Fruit fly (Drosophila melanogaster) whole organism, pupa: ENCODE measurements around the gene CG6333.
A peak's percentile ranks its signal among the peaks of the same experiment; 100 is the strongest.

Experiments
- CG10348 ChIP-seq: fragments of 200-800 bp; sonication (Bioruptor generic); IDR thresholded peaks from 2 replicates; pipeline ENCODE4 v1.3.6; 2022; ENCODE audit warnings: missing biosample characterization, missing genetic modification characterization
- CG12605 ChIP-seq: fragments of 200-800 bp; sonication (Bioruptor generic); IDR thresholded peaks from 2 replicates; pipeline ENCODE4 v1.3.6; 2022; ENCODE audit warnings: missing biosample characterization, missing genetic modification characterization
- CG13204 ChIP-seq: fragments of 200-800 bp; sonication (Bioruptor generic); optimal IDR thresholded peaks from 2 replicates; lab custom pipeline; 2018; ENCODE audit warnings: missing biosample characterization, mild to moderate bottlenecking, missing genetic modification characterization, moderate library complexity
- CG14655 ChIP-seq: fragments of 200-800 bp; sonication (Bioruptor generic); optimal IDR thresholded peaks from 3 replicates; lab custom pipeline; 2017; ENCODE audit warnings: mild to moderate bottlenecking, missing biosample characterization, missing genetic modification reagents, missing genetic modification characterization
- CG15710 ChIP-seq: fragments of 200-800 bp; sonication (Bioruptor generic); optimal IDR thresholded peaks from 2 replicates; lab custom pipeline; 2018; ENCODE audit warnings: missing biosample characterization, mild to moderate bottlenecking, missing genetic modification characterization, moderate library complexity
- CG17806 ChIP-seq: fragments of 200-800 bp; sonication (Bioruptor generic); optimal IDR thresholded peaks from 2 replicates; lab custom pipeline; 2018; ENCODE audit warnings: missing biosample characterization, mild to moderate bottlenecking, missing genetic modification characterization, moderate library complexity
- CG32121 ChIP-seq: fragments of 200-800 bp; sonication (Bioruptor generic); IDR thresholded peaks from 2 replicates; pipeline ENCODE4 v1.3.6; 2022; ENCODE audit warnings: missing biosample characterization, missing genetic modification characterization
- CG34367 ChIP-seq: fragments of 200-800 bp; sonication (Bioruptor generic); optimal IDR thresholded peaks from 2 replicates; lab custom pipeline; 2018; ENCODE audit warnings: missing biosample characterization, mild to moderate bottlenecking, missing genetic modification characterization
- CG4496 ChIP-seq: fragments of 200-800 bp; sonication (Bioruptor generic); IDR thresholded peaks from 3 replicates; pipeline ENCODE4 v1.3.6; 2022; ENCODE audit warnings: missing biosample characterization, missing genetic modification characterization
- CG8159 ChIP-seq: fragments of 200-800 bp; sonication (Bioruptor generic); optimal IDR thresholded peaks from 3 replicates; lab custom pipeline; 2018; ENCODE audit warnings: missing biosample characterization, mild to moderate bottlenecking, missing genetic modification characterization, moderate library complexity
- CG8301 ChIP-seq: fragments of 200-800 bp; sonication (Bioruptor generic); optimal IDR thresholded peaks from 2 replicates; lab custom pipeline; 2018; ENCODE audit warnings: missing biosample characterization, mild to moderate bottlenecking, missing genetic modification characterization
- CG9948 ChIP-seq: fragments of 200-800 bp; sonication (Bioruptor generic); optimal IDR thresholded peaks from 2 replicates; lab custom pipeline; 2018; ENCODE audit warnings: missing biosample characterization, mild to moderate bottlenecking, missing genetic modification characterization, moderate library complexity
- D1 ChIP-seq: fragments of 200-800 bp; sonication (Bioruptor generic); optimal IDR thresholded peaks from 2 replicates; lab custom pipeline; 2018; ENCODE audit warnings: missing biosample characterization, mild to moderate bottlenecking, missing genetic modification characterization, moderate library complexity
- EcR ChIP-seq: fragments of 200-800 bp; sonication (Bioruptor generic); optimal IDR thresholded peaks from 3 replicates; lab custom pipeline; 2019; ENCODE audit warnings: missing biosample characterization, missing genetic modification characterization, mild to moderate bottlenecking, moderate library complexity, missing genetic modification reagents
- Ets98B ChIP-seq: fragments of 200-800 bp; sonication (Bioruptor generic); IDR thresholded peaks from 2 replicates; pipeline ENCODE4 v1.3.6; 2022; ENCODE audit warnings: missing biosample characterization, missing genetic modification characterization
- Pif1A ChIP-seq: fragments of 200-800 bp; sonication (Bioruptor generic); optimal IDR thresholded peaks from 3 replicates; lab custom pipeline; 2016; ENCODE audit warnings: missing biosample characterization, missing genetic modification characterization
- Pif1B ChIP-seq: fragments of 200-800 bp; sonication (Bioruptor generic); optimal IDR thresholded peaks from 3 replicates; lab custom pipeline; 2016; ENCODE audit warnings: missing biosample characterization, missing genetic modification characterization
- Snoo ChIP-seq: fragments of 200-800 bp; sonication (Bioruptor generic); optimal IDR thresholded peaks from 3 replicates; lab custom pipeline; 2017; ENCODE audit warnings: missing biosample characterization, mild to moderate bottlenecking, missing genetic modification characterization, inconsistent platforms
- fd96Ca ChIP-seq: fragments of 200-800 bp; sonication (Bioruptor generic); IDR thresholded peaks from 3 replicates; pipeline ENCODE4 v1.3.6; 2022; ENCODE audit warnings: missing biosample characterization, missing genetic modification characterization
- gl ChIP-seq: fragments of 200-800 bp; sonication (Bioruptor generic); optimal IDR thresholded peaks from 2 replicates; lab custom pipeline; 2018; ENCODE audit warnings: missing biosample characterization, mild to moderate bottlenecking, missing genetic modification characterization
- rn ChIP-seq: fragments of 200-800 bp; sonication (Bioruptor generic); IDR thresholded peaks from 2 replicates; pipeline ENCODE4 v1.3.6; 2022; ENCODE audit warnings: missing biosample characterization, missing genetic modification characterization

CG6333 gene

dm6 chr3L:17498952-17499710 is 13.1 kb upstream of the CG6333 start:
- TF ChIP-seq Pif1B (GFP tag; lab: Kevin White, UChicago) (no peak), CG13204 (GFP tag; lab: Kevin White, UChicago) (no peak), Ets98B (GFP tag; lab: Robert Waterston, UW) (peak; percentile 49; the same call in 1 of the 2 replicates), CG8159 (tag; lab: Kevin White, UChicago) (no peak), CG4496 (no peak; the same call in 2 of the 3 replicates), CG10348 (GFP tag; lab: Robert Waterston, UW) (no peak), Pif1A (GFP tag; lab: Kevin White, UChicago) (no peak), Snoo (no peak), CG15710 (tag; lab: Kevin White, UChicago) (no peak), gl (tag; lab: Kevin White, UChicago) (no peak), fd96Ca (GFP tag; lab: Robert Waterston, UW) (no peak), CG32121 (peak; percentile 47; the same call in 1 of the 2 replicates), CG12605 (GFP tag; lab: Robert Waterston, UW) (peak; percentile 23; the same call in 1 of the 2 replicates), EcR (GFP tag; lab: Kevin White, UChicago) (peak; percentile 90), CG9948 (no peak), CG34367 (tag; lab: Kevin White, UChicago) (no peak), D1 (tag; lab: Kevin White, UChicago) (no peak), rn (no peak), CG8301 (tag; lab: Kevin White, UChicago) (no peak), CG14655 (GFP tag; lab: Kevin White, UChicago) (peak; percentile 40), CG17806 (tag; lab: Kevin White, UChicago) (no peak)

DNA sequence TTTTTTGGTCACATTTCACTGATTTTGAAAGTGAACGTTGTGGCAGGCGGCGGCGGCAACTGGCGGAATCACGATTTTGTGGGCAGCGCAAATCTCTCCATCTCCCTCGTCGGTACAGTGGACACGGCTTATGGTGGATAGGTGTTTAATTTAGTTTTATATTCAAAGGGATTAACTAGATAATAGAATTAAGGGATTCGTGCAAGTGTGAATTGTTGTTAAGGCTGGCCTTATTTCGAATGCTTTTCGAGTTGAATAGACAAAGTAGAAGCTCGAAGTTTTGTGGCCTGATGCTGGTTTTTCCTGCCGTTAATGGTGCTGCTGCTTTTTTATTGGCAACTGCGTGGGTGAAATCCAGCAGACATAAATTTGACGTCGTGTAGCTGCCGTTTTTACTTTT is 11.9 kb upstream of the CG6333 start:
- no peak for TF ChIP-seq CG8301 (tag; lab: Kevin White, UChicago)
- no peak for TF ChIP-seq Snoo
- TF ChIP-seq CG32121 = peak; percentile 64; the same call in 1 of the 2 replicates
- TF ChIP-seq CG13204 (GFP tag; lab: Kevin White, UChicago) = no peak
- 0 out of 2 replicates have a peak, but pooled peaks have one; percentile 5 for TF ChIP-seq rn
- peak; percentile 50; the same call in 2 of the 3 replicates for TF ChIP-seq CG4496
- peak; percentile 45 for TF ChIP-seq Ets98B (GFP tag; lab: Robert Waterston, UW)
- peak; percentile 12 for TF ChIP-seq CG14655 (GFP tag; lab: Kevin White, UChicago)
- peak; percentile 74 for TF ChIP-seq fd96Ca (GFP tag; lab: Robert Waterston, UW)
- TF ChIP-seq Pif1A (GFP tag; lab: Kevin White, UChicago) = peak; percentile 24

DNA sequence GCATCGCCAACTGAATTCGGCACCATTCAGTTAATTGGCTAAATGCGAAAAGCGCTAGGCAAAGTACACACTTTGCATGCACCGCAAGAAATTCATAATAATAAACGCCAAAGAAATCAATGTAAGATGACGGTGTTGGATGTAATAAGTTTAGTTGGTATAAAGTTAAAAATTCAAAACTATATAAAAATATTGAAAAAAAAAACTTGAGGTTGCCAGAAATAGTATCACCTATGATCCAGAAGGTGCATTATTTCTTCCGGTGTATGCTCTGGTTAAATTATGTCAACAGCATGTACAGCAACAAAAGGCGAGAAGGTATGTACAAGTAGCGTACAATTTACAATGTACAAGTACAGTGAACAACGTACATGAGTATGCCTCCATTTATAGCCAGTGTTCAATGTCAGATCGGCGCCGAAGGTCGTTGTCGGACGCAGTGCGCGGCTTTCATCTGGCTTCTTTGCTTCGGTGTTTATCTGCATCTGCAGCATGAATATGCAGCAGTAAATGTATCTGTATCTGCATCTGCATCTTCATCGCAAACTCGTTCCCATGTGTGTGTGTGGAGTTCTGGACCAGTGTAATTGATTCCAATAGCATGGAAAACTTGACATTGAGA is 11.0 kb upstream of the CG6333 start:
- TF ChIP-seq Pif1A (GFP tag; lab: Kevin White, UChicago) = peak; percentile 86
- TF ChIP-seq CG17806 (tag; lab: Kevin White, UChicago) = peak; percentile 89
- peak; percentile 56 for TF ChIP-seq Ets98B (GFP tag; lab: Robert Waterston, UW)
- peak; percentile 58 for TF ChIP-seq rn
- TF ChIP-seq CG10348 (GFP tag; lab: Robert Waterston, UW) = no peak
- peak; percentile 85 for TF ChIP-seq CG15710 (tag; lab: Kevin White, UChicago)
- 0 out of 2 replicates have a peak, but pooled peaks have one; percentile 51 for TF ChIP-seq CG12605 (GFP tag; lab: Robert Waterston, UW)
- TF ChIP-seq gl (tag; lab: Kevin White, UChicago) = peak; percentile 48
- TF ChIP-seq CG34367 (tag; lab: Kevin White, UChicago) = peak; percentile 81
- TF ChIP-seq D1 (tag; lab: Kevin White, UChicago) = peak; percentile 73
- TF ChIP-seq Pif1B (GFP tag; lab: Kevin White, UChicago) = peak; percentile 81
- TF ChIP-seq fd96Ca (GFP tag; lab: Robert Waterston, UW) = no peak; the same call in 1 of the 3 replicates
- peak; percentile 40 for TF ChIP-seq CG13204 (GFP tag; lab: Kevin White, UChicago)
- peak; percentile 83 for TF ChIP-seq CG14655 (GFP tag; lab: Kevin White, UChicago)
- peak; percentile 73 for TF ChIP-seq CG32121
- peak; percentile 88 for TF ChIP-seq CG9948
- TF ChIP-seq EcR (GFP tag; lab: Kevin White, UChicago) = peak; percentile 84
- TF ChIP-seq CG4496 = peak; percentile 87
- peak; percentile 45 for TF ChIP-seq Snoo
- peak; percentile 90 for TF ChIP-seq CG8159 (tag; lab: Kevin White, UChicago)
- peak; percentile 65 for TF ChIP-seq CG8301 (tag; lab: Kevin White, UChicago)

DNA sequence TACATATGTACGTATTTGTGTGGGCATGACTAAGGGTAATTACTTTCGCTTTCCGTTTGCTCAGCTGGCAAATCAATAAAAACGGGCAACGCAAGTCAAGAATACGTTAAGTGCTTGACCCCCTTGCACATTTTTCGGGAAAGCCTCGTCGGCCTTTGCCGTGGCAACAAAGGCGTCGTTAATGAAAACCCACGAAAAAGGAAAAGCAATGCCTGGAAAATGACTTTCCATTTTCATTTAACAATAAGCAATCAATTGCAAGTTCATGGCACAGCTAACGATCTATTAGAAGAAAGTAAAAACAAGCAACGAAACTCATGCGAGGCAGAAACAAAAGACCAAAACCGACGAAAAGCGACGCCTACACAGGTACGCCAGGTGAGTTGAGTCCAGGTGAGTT is 10.0 kb upstream of the CG6333 start:
- TF ChIP-seq CG34367 (tag; lab: Kevin White, UChicago) (no peak), CG10348 (GFP tag; lab: Robert Waterston, UW) (no peak), Snoo (no peak), Pif1A (GFP tag; lab: Kevin White, UChicago) (no peak), CG13204 (GFP tag; lab: Kevin White, UChicago) (no peak), rn (no peak), fd96Ca (GFP tag; lab: Robert Waterston, UW) (no peak), CG12605 (GFP tag; lab: Robert Waterston, UW) (no peak), D1 (tag; lab: Kevin White, UChicago) (no peak), EcR (GFP tag; lab: Kevin White, UChicago) (no peak), CG8159 (tag; lab: Kevin White, UChicago) (no peak), CG9948 (no peak), Pif1B (GFP tag; lab: Kevin White, UChicago) (no peak)
